Fruit fly (Drosophila melanogaster) whole organism, adult: Measurements from ENCODE around the gene CG42346.

Experiments used
- CG11617 ChIP-seq: fragments of 200-800 bp; sonication (Bioruptor generic); optimal IDR thresholded peaks from 2 replicates; lab custom pipeline; 2017; ENCODE audit warnings: mild to moderate bottlenecking, missing biosample characterization, missing genetic modification reagents, missing genetic modification characterization
- CG12768 ChIP-seq: fragments of 200-800 bp; sonication (Bioruptor generic); optimal IDR thresholded peaks from 2 replicates; lab custom pipeline; 2017; ENCODE audit warnings: missing biosample characterization, missing genetic modification characterization, mild to moderate bottlenecking, moderate library complexity, missing genetic modification reagents
- CG14711 ChIP-seq: fragments of 200-800 bp; sonication (Bioruptor generic); optimal IDR thresholded peaks from 2 replicates; lab custom pipeline; 2018; ENCODE audit warnings: missing biosample characterization, mild to moderate bottlenecking, missing genetic modification characterization, moderate library complexity
- CG1620 ChIP-seq: fragments of 200-800 bp; sonication (Bioruptor generic); optimal IDR thresholded peaks from 2 replicates; lab custom pipeline; 2016; ENCODE audit warnings: missing biosample characterization, missing genetic modification characterization
- CG33017 ChIP-seq: fragments of 200-800 bp; sonication (Bioruptor generic); optimal IDR thresholded peaks from 2 replicates; lab custom pipeline; 2018; ENCODE audit warnings: missing biosample characterization, mild to moderate bottlenecking, missing genetic modification characterization, moderate library complexity
- CG5204 ChIP-seq: fragments of 200-800 bp; sonication (Bioruptor generic); optimal IDR thresholded peaks from 2 replicates; lab custom pipeline; 2016; ENCODE audit warnings: missing biosample characterization, missing genetic modification characterization
- CG7045 ChIP-seq: fragments of 200-800 bp; sonication (Bioruptor generic); optimal IDR thresholded peaks from 2 replicates; lab custom pipeline; 2017; ENCODE audit warnings: missing biosample characterization, mild to moderate bottlenecking, missing genetic modification characterization
- CG7101 ChIP-seq: fragments of 200-800 bp; sonication (Bioruptor generic); optimal IDR thresholded peaks from 2 replicates; lab custom pipeline; 2018; ENCODE audit warnings: missing biosample characterization, mild to moderate bottlenecking, missing genetic modification characterization, moderate library complexity
- Clk ChIP-seq: fragments of 200-800 bp; sonication (Bioruptor generic); optimal IDR thresholded peaks from 2 replicates; lab custom pipeline; 2017; ENCODE audit warnings: missing biosample characterization, missing genetic modification characterization
- Crg-1 ChIP-seq: fragments of 200-800 bp; sonication (Bioruptor generic); optimal IDR thresholded peaks from 2 replicates; lab custom pipeline; 2016; ENCODE audit warnings: missing biosample characterization, missing genetic modification characterization
- Hr96 ChIP-seq: fragments of 200-800 bp; sonication (Bioruptor generic); optimal IDR thresholded peaks from 2 replicates; lab custom pipeline; 2016; ENCODE audit warnings: missing biosample characterization, missing genetic modification characterization
- Mnt ChIP-seq: fragments of 200-800 bp; sonication (Bioruptor generic); optimal IDR thresholded peaks from 2 replicates; lab custom pipeline; 2016; ENCODE audit warnings: missing biosample characterization, mild to moderate bottlenecking, missing genetic modification characterization
- bab1 ChIP-seq: fragments of 200-800 bp; sonication (Bioruptor generic); optimal IDR thresholded peaks from 3 replicates; lab custom pipeline; 2019; ENCODE audit warnings: missing biosample characterization, mild to moderate bottlenecking, missing genetic modification characterization, moderate library complexity
- cic ChIP-seq: fragments of 200-800 bp; sonication (Bioruptor generic); optimal IDR thresholded peaks from 2 replicates; lab custom pipeline; 2017; ENCODE audit warnings: missing biosample characterization, mild to moderate bottlenecking, missing genetic modification characterization, moderate library complexity
- cnc ChIP-seq, 2 experiments: fragments of >200 bp; optimal IDR thresholded peaks; 2 replicates each; lab custom pipeline; 2017
- kay ChIP-seq: fragments of 200-800 bp; sonication (Bioruptor generic); peaks from one replicate; lab custom pipeline; 2016; ENCODE audit warnings: missing biosample characterization, missing genetic modification characterization, borderline replicate concordance
- ovo ChIP-seq: fragments of 200-800 bp; sonication (Bioruptor generic); optimal IDR thresholded peaks from 2 replicates; lab custom pipeline; 2016; ENCODE audit warnings: missing biosample characterization, missing genetic modification characterization
- pad ChIP-seq: fragments of 200-800 bp; sonication (Bioruptor generic); optimal IDR thresholded peaks from 3 replicates; lab custom pipeline; 2017; ENCODE audit warnings: missing biosample characterization, missing genetic modification characterization, mild to moderate bottlenecking, moderate library complexity, missing genetic modification reagents
- tj ChIP-seq: fragments of 200-800 bp; sonication (Bioruptor generic); optimal IDR thresholded peaks from 3 replicates; lab custom pipeline; 2017; ENCODE audit warnings: missing biosample characterization, mild to moderate bottlenecking, missing genetic modification characterization, moderate library complexity
- toe ChIP-seq: fragments of 200-800 bp; sonication (Bioruptor generic); optimal IDR thresholded peaks from 2 replicates; lab custom pipeline; 2016; ENCODE audit warnings: missing biosample characterization, missing genetic modification characterization

The CG42346 gene

DNA sequence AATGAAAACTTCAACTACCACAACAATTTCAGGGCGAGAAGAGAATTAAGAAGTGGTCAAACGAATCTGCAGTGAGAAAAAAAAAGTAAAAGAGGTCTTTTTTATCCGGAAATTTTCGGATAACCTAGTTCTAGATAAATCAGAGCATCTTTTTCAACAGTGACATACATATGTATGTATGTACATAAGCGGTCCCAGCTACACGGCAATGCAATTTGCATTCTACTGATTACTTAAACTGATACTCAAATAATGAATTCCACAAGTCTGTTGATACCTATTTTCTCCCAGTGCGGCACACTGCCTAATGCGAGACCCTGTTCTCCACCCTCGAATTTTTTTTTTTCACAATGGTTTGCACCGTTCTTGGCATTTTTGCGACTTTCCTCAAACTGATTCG lies 14.2 kb downstream of the CG42346 start:
- TF ChIP-seq pad (GFP tag; lab: Kevin White, UChicago) (no peak), CG7045 (no peak), Clk (no peak), CG33017 (tag; lab: Kevin White, UChicago) (no peak), tj (GFP tag; lab: Kevin White, UChicago) (no peak), kay (GFP tag; lab: Kevin White, UChicago) (no peak), Crg-1 (GFP tag; lab: Kevin White, UChicago) (no peak), Hr96 (GFP tag; lab: Kevin White, UChicago) (no peak), ovo (GFP tag; lab: Kevin White, UChicago) (no peak), CG11617 (GFP tag; lab: Kevin White, UChicago) (no peak), CG5204 (GFP tag; lab: Kevin White, UChicago) (no peak)

DNA sequence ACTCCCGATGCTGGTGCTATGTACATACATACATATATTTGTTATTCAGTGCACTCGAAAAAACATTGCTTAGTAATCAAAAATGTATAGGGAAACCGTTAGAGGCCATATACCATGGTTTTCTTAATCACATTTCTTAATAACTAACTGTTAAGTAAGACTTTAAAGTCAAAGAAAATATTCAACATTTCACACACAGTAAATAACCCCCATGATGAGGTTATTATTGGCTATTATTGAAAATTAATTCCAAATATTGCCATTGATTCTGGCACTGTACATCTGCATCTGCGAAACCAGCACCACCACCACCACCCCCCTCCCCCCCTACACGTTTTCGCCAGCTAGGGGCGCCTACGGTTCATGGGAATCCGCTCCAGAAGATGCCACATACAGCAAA lies 15.0 kb downstream of the CG42346 start:
- no peak for TF ChIP-seq bab1
- TF ChIP-seq CG14711 (tag; lab: Kevin White, UChicago) = no peak
- no peak for TF ChIP-seq toe (GFP tag; lab: Kevin White, UChicago)
- no peak for TF ChIP-seq CG33017 (tag; lab: Kevin White, UChicago)
- no peak for TF ChIP-seq CG1620
- no peak for TF ChIP-seq Crg-1 (GFP tag; lab: Kevin White, UChicago)
- TF ChIP-seq tj (GFP tag; lab: Kevin White, UChicago) = no peak
- TF ChIP-seq kay (GFP tag; lab: Kevin White, UChicago) = no peak
- no peak for TF ChIP-seq ovo (GFP tag; lab: Kevin White, UChicago)
- no peak for TF ChIP-seq Mnt
- TF ChIP-seq Clk = no peak

DNA sequence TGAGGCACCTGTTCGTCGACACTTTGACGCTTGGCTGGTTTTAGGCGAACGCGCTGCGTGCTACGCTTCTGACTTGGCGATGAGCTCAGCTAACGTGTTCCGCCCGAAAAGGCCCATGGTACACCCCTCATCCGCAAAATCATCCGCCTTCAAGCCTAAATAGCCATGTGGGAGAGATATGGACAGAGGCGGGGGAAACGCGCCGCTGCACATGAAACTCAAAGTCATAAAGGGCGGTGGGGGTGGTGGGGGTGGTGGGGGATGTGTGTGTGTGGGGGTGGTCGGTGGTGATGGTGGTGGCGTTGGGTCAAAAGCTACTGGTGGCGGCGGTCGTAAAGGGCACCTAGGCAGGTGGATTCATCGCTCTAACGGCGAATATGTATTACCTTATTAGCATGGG lies 19.1 kb downstream of the CG42346 start:
- TF ChIP-seq CG14711 (tag; lab: Kevin White, UChicago) = no peak
- no peak for TF ChIP-seq Crg-1 (GFP tag; lab: Kevin White, UChicago)

DNA sequence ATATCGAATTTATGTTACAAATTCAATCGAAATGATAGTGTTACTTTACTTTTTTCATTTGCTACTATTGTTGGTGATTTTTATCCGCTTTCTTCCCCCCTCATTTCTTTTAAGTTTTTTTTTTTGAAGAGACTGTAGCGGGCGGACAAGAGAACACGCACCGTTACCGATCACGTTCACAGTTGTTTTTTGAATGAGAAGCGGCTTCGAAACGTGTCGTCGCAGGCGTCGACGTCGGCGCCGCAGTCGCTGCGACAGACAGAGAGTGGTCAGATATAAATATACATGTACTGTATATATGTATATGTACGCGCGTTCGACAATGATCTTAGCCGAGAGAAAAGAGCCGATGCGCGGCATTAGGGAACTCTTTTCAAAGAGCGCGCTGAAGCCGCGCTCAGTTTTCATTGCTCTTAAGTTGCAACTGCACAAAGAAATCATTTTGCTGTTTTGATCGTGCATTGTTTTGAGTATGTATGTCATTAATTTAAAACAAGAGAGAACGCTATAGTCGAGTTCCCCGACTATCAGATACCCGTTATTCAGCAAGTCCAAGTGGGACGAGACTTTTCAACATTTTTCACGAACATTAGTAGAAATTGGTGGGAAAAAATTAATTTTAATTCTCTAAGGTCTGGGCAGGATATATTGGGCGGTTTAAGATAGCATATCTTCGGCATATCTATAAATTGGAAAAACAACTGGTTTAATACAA lies 23.0 kb downstream of the CG42346 start, which contains the start of gene fog:
Gene fog, minus strand, starts transcription at position 201 of the 715 bp plus-strand sequence.
- TF ChIP-seq Clk (no peak), CG7045 (no peak), CG7101 (tag; lab: Kevin White, UChicago) (no peak), CG11617 (GFP tag; lab: Kevin White, UChicago) (no peak), CG1620 (no peak), toe (GFP tag; lab: Kevin White, UChicago) (no peak), ovo (GFP tag; lab: Kevin White, UChicago) (peak; percentile 45), CG33017 (tag; lab: Kevin White, UChicago) (no peak), kay (GFP tag; lab: Kevin White, UChicago) (no peak), pad (GFP tag; lab: Kevin White, UChicago) (peak; percentile 20)

DNA sequence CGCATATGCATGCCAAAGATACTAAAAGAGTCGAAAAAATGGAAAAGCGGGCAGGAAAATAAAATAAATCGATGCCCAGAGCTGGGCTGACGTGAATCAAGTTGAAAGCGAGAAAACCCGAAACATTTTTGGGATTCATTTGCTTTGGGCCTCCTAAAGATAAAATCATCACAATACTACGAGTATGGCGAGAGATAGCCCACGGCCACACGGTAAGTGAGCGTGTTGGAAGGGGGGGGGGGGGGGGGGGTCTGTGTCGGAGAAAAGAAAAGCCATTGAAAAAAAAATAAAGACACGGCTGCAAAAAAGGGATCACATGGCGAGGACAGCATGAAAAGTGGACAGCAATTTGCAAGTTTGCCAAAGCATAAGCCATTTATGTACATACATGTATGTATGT lies 25.9 kb downstream of the CG42346 start:
- no peak for TF ChIP-seq Mnt
- no peak for TF ChIP-seq CG12768 (GFP tag; lab: Kevin White, UChicago)
- TF ChIP-seq kay (GFP tag; lab: Kevin White, UChicago) = no peak
- no peak for TF ChIP-seq ovo (GFP tag; lab: Kevin White, UChicago)
- TF ChIP-seq Crg-1 (GFP tag; lab: Kevin White, UChicago) = no peak
- TF ChIP-seq Clk = no peak
- no peak for TF ChIP-seq cic
- TF ChIP-seq pad (GFP tag; lab: Kevin White, UChicago) = no peak
- TF ChIP-seq tj (GFP tag; lab: Kevin White, UChicago) = no peak

DNA sequence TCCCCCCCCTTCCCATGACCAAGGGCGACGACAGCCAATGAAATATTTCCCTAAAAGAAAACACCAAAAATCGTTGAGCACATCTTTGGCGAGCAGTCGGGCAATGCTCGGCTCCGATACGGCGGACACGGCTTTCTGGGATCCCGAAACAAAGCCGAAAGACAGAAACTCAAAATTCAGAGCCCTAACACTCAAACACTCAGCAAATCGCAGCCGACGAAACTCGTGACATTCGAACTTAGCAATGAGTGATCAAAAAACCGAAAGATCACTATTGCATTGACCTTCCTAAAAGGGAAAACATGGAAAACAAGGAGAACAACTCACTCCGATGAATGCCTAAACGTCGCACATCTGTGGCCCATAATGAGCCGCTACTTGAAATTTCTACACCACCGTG lies 27.1 kb downstream of the CG42346 start:
- TF ChIP-seq bab1 (no peak), CG7045 (no peak), CG33017 (tag; lab: Kevin White, UChicago) (no peak), CG14711 (tag; lab: Kevin White, UChicago) (no peak), tj (GFP tag; lab: Kevin White, UChicago) (no peak), toe (GFP tag; lab: Kevin White, UChicago) (no peak), CG1620 (no peak), kay (GFP tag; lab: Kevin White, UChicago) (no peak), CG11617 (GFP tag; lab: Kevin White, UChicago) (no peak), Crg-1 (GFP tag; lab: Kevin White, UChicago) (no peak), Hr96 (GFP tag; lab: Kevin White, UChicago) (no peak), ovo (GFP tag; lab: Kevin White, UChicago) (no peak), cic (no peak), CG5204 (GFP tag; lab: Kevin White, UChicago) (no peak)

DNA sequence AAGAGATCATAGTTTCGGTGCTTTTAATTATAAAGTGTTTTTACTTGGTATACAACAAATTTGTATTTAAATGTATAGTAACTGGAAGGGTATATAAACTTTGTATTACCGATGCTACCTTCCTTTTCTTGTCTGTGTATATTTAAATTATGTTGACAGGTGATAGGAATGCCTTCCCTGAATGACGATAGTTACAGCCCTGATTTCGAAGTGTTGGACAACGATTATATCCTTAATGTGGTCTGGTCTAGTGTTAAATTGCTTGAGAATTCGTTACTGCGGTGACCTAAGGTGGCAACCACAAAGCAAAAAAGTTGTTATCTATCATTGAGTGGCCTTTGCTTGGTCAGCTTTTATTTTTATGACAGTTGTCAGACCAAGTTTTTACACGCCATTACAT lies 40.3 kb downstream of the CG42346 start, which contains the start of gene CG34334:
Gene CG34334, plus strand, starts transcription at position 301 of the 400 bp plus-strand sequence.
- no peak for TF ChIP-seq kay (GFP tag; lab: Kevin White, UChicago)
- TF ChIP-seq Crg-1 (GFP tag; lab: Kevin White, UChicago) = no peak
- no peak for TF ChIP-seq tj (GFP tag; lab: Kevin White, UChicago)
- TF ChIP-seq CG5204 (GFP tag; lab: Kevin White, UChicago) = no peak
- no peak for TF ChIP-seq bab1
- TF ChIP-seq CG12768 (GFP tag; lab: Kevin White, UChicago) = no peak
- no peak for TF ChIP-seq pad (GFP tag; lab: Kevin White, UChicago)
- no peak for TF ChIP-seq cic
- no peak for TF ChIP-seq cnc (optimal IDR thresholded peaks at IDR 0.05; lab: Kevin White, UChicago)
- TF ChIP-seq CG14711 (tag; lab: Kevin White, UChicago) = no peak
- TF ChIP-seq CG11617 (GFP tag; lab: Kevin White, UChicago) = no peak
- no peak for TF ChIP-seq CG7045
- no peak for TF ChIP-seq CG1620
